Worm (Caenorhabditis elegans) whole organism, L3 larva: Measurements from ENCODE around the gene skp-1.

Experiments
- ceh-9 ChIP-seq: sonication (generic microtip); optimal IDR thresholded peaks from 2 replicates; lab custom pipeline; 2018; ENCODE audit warnings: missing biosample characterization, missing genetic modification characterization
- egl-5 ChIP-seq: fragments of 150-350 bp; optimal IDR thresholded peaks from 2 replicates; lab custom pipeline; 2017; ENCODE audit warnings: missing biosample characterization, missing genetic modification reagents, missing genetic modification characterization, inconsistent platforms
- elt-2 ChIP-seq: sonication (generic microtip); optimal IDR thresholded peaks from 2 replicates; lab custom pipeline; 2016; ENCODE audit warnings: missing genetic modification reagents, mild to moderate bottlenecking, missing genetic modification characterization, missing compliant biosample characterization
- eor-1 ChIP-seq, 2 experiments: fragments of 150-350 bp; optimal IDR thresholded peaks; 2 replicates each; lab custom pipeline; 2014 to 2018; ENCODE audit warnings: missing biosample characterization in 2 of 2, missing genetic modification characterization in 2 of 2
- jun-1 ChIP-seq: fragments of 150-350 bp; optimal IDR thresholded peaks from 2 replicates; lab custom pipeline; 2014; ENCODE audit warnings: missing biosample characterization, missing genetic modification reagents, missing genetic modification characterization
- lin-39 ChIP-seq: fragments of 150-350 bp; optimal IDR thresholded peaks from 2 replicates; lab custom pipeline; 2018; ENCODE audit warnings: missing biosample characterization, missing genetic modification reagents, missing genetic modification characterization
- nfya-1 ChIP-seq: sonication (generic microtip); optimal IDR thresholded peaks from 2 replicates; lab custom pipeline; 2017; ENCODE audit warnings: missing genetic modification characterization, mild to moderate bottlenecking, missing compliant biosample characterization, antibody characterized with exemption, moderate library complexity; ENCODE audit not compliant: insufficient read depth
- nhr-237 ChIP-seq: fragments of 150-350 bp; optimal IDR thresholded peaks from 2 replicates; lab custom pipeline; 2014; ENCODE audit warnings: missing biosample characterization, missing genetic modification characterization
- nhr-67 ChIP-seq: fragments of 150-350 bp; optimal IDR thresholded peaks from 2 replicates; lab custom pipeline; 2014; ENCODE audit warnings: missing biosample characterization, missing genetic modification characterization
- nhr-76 ChIP-seq: fragments of 150-350 bp; sonication (generic microtip); optimal IDR thresholded peaks from 5 replicates; lab custom pipeline; 2014; ENCODE audit warnings: missing biosample characterization, missing genetic modification characterization
- skn-1 ChIP-seq: fragments of 150-350 bp; optimal IDR thresholded peaks from 2 replicates; lab custom pipeline; 2014; ENCODE audit warnings: missing biosample characterization, missing genetic modification characterization
- zag-1 ChIP-seq: fragments of 150-350 bp; optimal IDR thresholded peaks from 2 replicates; lab custom pipeline; 2014; ENCODE audit warnings: missing biosample characterization, missing genetic modification characterization

DNA sequence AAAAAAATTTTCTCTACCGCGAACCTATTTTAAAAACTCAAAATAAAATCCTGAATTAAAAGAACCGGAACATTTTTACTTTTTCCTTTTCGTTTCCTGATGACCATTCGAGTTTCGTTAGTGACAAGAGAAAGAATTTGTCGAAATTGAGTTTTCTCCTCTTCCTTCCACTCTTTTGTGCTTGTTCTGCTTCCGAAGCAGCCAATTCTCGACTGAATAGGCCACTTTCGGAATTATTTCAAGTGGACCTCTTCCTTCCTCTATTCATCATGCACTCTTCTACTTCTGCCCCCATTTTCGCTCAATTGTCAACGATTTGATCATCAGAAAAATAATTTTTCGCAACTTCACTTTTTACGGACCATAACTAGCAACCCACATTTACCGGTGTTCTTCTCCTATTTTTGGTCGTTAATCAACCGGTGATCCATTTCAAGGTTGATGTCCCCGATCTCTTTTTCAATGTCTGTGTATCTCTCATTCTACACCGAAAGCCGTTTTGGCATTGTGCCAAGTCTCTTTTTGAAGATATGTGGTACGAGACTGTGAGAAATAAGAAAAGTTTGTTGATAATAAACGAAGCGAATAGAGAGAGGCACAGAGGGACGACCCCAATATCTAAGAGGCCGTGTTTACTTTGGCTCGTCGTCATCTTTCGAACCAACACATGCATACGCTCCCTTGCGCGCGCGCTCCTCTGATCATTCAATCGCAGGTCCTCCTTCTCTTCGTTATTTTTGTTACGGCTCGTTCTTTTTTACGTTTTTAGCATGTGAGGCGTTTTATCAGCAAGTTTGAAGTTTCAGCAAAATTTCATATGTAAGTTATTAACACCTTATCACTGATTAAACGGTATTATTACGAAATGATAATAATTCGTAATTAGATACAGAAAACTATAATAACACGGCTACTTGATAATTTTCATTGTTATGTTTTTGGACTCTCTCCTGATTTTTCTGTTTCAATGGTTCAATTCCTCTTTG is 29.6 kb downstream of the skp-1 start:
- TF ChIP-seq skn-1 (tag; lab: Kevin White, UChicago) (no peak), zag-1 (no peak), jun-1 (tag; lab: Kevin White, UChicago) (peak; percentile 1), ceh-9 (tag; lab: Kevin White, UChicago) (no peak), nhr-237 (tag; lab: Kevin White, UChicago) (no peak), nhr-67 (tag; lab: Kevin White, UChicago) (no peak), nhr-76 (tag; lab: Kevin White, UChicago) (no peak), elt-2 (tag; lab: Kevin White, UChicago) (peak; percentile 70), nfya-1 (no peak), lin-39 (tag; lab: Kevin White, UChicago) (no peak), eor-1 (tag; optimal IDR thresholded peaks at IDR 0.05; lab: Kevin White, UChicago) (no peak), egl-5 (no peak)
